Fruit fly (Drosophila melanogaster) whole organism, wandering third instar larva: ENCODE measurements around the gene Herp.

Experiments used
- CrebA ChIP-seq: fragments of 200-800 bp; sonication (Bioruptor generic); optimal IDR thresholded peaks from 2 replicates; lab custom pipeline; 2016; ENCODE audit warnings: missing biosample characterization, mild to moderate bottlenecking, missing genetic modification characterization, borderline replicate concordance
- GATAd ChIP-seq: sonication (Bioruptor generic); optimal IDR thresholded peaks from 2 replicates; lab custom pipeline; 2016; ENCODE audit warnings: missing biosample characterization, missing genetic modification characterization
- Hnf4 ChIP-seq: fragments of 200-800 bp; sonication (Bioruptor generic); optimal IDR thresholded peaks from 2 replicates; lab custom pipeline; 2016; ENCODE audit warnings: missing biosample characterization, mild to moderate bottlenecking, missing genetic modification characterization
- foxo ChIP-seq, 2 experiments: fragments of 200-800 bp; sonication (Bioruptor generic); optimal IDR thresholded peaks; 2 replicates in 1 of 2; 3 replicates in 1 of 2; lab custom pipeline; 2016 to 2017; ENCODE audit warnings: missing biosample characterization in 2 of 2, missing genetic modification characterization in 2 of 2

DNA sequence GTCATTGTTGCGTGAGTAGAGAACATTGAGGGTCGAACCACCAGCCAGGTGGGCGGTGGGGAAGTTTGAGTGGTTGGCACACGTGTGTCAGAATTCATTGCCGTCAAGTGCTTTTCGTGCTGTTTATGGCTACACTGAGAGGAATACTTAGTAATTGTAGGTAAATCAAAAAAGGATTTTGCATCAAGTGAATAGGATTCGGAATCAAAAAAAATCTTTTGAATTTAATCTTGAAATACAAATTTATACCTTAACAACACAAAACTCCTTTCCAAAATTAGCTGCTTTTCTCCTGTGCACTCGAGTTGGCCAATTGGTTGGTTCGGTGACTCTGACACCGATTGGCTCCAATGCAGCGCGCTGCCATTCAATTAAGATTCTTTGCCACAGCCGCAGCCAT, 45.3 kb downstream of the Herp start:
- TF ChIP-seq foxo (GFP tag; optimal IDR thresholded peaks at IDR 0.05; lab: Kevin White, UChicago), result no peak
- no peak for TF ChIP-seq Hnf4 (GFP tag; lab: Kevin White, UChicago)
- no peak for TF ChIP-seq CrebA (GFP tag; lab: Kevin White, UChicago)
- no peak for TF ChIP-seq GATAd (GFP tag; lab: Kevin White, UChicago)
